Fruit fly (Drosophila melanogaster) whole organism, prepupa: ENCODE results near the gene CG33995.

Source experiments
- Blimp-1 ChIP-seq: fragments of 200-800 bp; sonication (Bioruptor generic); optimal IDR thresholded peaks from 3 replicates; lab custom pipeline; 2017; ENCODE audit warnings: missing biosample characterization, missing genetic modification characterization, mild to moderate bottlenecking, moderate library complexity, missing genetic modification reagents
- CG10669 ChIP-seq: fragments of 200-800 bp; sonication (Bioruptor generic); optimal IDR thresholded peaks from 3 replicates; lab custom pipeline; 2018; ENCODE audit warnings: missing biosample characterization, mild to moderate bottlenecking, missing genetic modification characterization, moderate library complexity
- CG11762 ChIP-seq: fragments of 200-800 bp; sonication (Bioruptor generic); optimal IDR thresholded peaks from 3 replicates; lab custom pipeline; 2016; ENCODE audit warnings: missing biosample characterization, missing genetic modification characterization; ENCODE audit not compliant: insufficient read depth
- CG11902 ChIP-seq: fragments of 200-800 bp; sonication (Bioruptor generic); optimal IDR thresholded peaks from 3 replicates; lab custom pipeline; 2016; ENCODE audit warnings: missing biosample characterization, missing genetic modification characterization
- CG1621 ChIP-seq: fragments of 200-800 bp; sonication (Bioruptor generic); optimal IDR thresholded peaks from 3 replicates; lab custom pipeline; 2018; ENCODE audit warnings: missing biosample characterization, mild to moderate bottlenecking, missing genetic modification characterization
- CG16779 ChIP-seq: fragments of 200-800 bp; sonication (Bioruptor generic); optimal IDR thresholded peaks from 3 replicates; lab custom pipeline; 2017; ENCODE audit warnings: missing biosample characterization, mild to moderate bottlenecking, missing genetic modification characterization
- CG3032 ChIP-seq: fragments of 200-800 bp; optimal IDR thresholded peaks from 2 replicates; lab custom pipeline; 2019; ENCODE audit warnings: missing biosample characterization, mild to moderate bottlenecking, missing genetic modification characterization, moderate library complexity
- CG31627 ChIP-seq: fragments of 200-800 bp; sonication (Bioruptor generic); optimal IDR thresholded peaks from 3 replicates; lab custom pipeline; 2016; ENCODE audit warnings: missing biosample characterization, missing genetic modification characterization
- CG32006 ChIP-seq: fragments of 200-800 bp; sonication (Bioruptor generic); optimal IDR thresholded peaks from 3 replicates; lab custom pipeline; 2017; ENCODE audit warnings: missing biosample characterization, mild to moderate bottlenecking, missing genetic modification characterization
- CG34406 ChIP-seq: fragments of 200-800 bp; sonication (Bioruptor generic); optimal IDR thresholded peaks from 3 replicates; lab custom pipeline; 2016; ENCODE audit warnings: missing biosample characterization, missing genetic modification characterization
- CG3919 ChIP-seq: fragments of 200-800 bp; sonication (Bioruptor generic); optimal IDR thresholded peaks from 3 replicates; lab custom pipeline; 2016; ENCODE audit warnings: missing biosample characterization, missing genetic modification characterization
- CG4318 ChIP-seq: fragments of 200-800 bp; sonication (Bioruptor generic); optimal IDR thresholded peaks from 3 replicates; lab custom pipeline; 2017; ENCODE audit warnings: missing biosample characterization, mild to moderate bottlenecking, missing genetic modification characterization
- CG6276 ChIP-seq: fragments of 200-800 bp; sonication (Bioruptor generic); optimal IDR thresholded peaks from 2 replicates; lab custom pipeline; 2017; ENCODE audit warnings: missing biosample characterization, mild to moderate bottlenecking, missing genetic modification characterization
- CG6792 ChIP-seq: fragments of 200-800 bp; sonication (Bioruptor generic); optimal IDR thresholded peaks from 3 replicates; lab custom pipeline; 2016; ENCODE audit warnings: missing biosample characterization, missing genetic modification characterization
- CG6808 ChIP-seq: fragments of 200-800 bp; sonication (Bioruptor generic); optimal IDR thresholded peaks from 3 replicates; lab custom pipeline; 2017; ENCODE audit warnings: missing biosample characterization, missing genetic modification characterization, mild to moderate bottlenecking, moderate library complexity, missing genetic modification reagents
- CG6854 ChIP-seq: fragments of 200-800 bp; sonication (Bioruptor generic); optimal IDR thresholded peaks from 2 replicates; lab custom pipeline; 2017; ENCODE audit warnings: missing biosample characterization, mild to moderate bottlenecking, missing genetic modification characterization
- CG7368 ChIP-seq: fragments of 200-800 bp; sonication (Bioruptor generic); optimal IDR thresholded peaks from 3 replicates; lab custom pipeline; 2016; ENCODE audit warnings: missing biosample characterization, missing genetic modification characterization
- CG8119 ChIP-seq: fragments of 200-800 bp; sonication (Bioruptor generic); IDR thresholded peaks from 3 replicates; pipeline ENCODE4 v1.3.6; 2022; ENCODE audit warnings: missing biosample characterization, missing genetic modification characterization
- CG8319 ChIP-seq: fragments of 200-800 bp; sonication (Bioruptor generic); optimal IDR thresholded peaks from 3 replicates; lab custom pipeline; 2016; ENCODE audit warnings: missing biosample characterization, missing genetic modification characterization
- CG9139 ChIP-seq: fragments of 200-800 bp; sonication (Bioruptor generic); optimal IDR thresholded peaks from 3 replicates; lab custom pipeline; 2017; ENCODE audit warnings: missing biosample characterization, mild to moderate bottlenecking, missing genetic modification characterization
- Eip75B ChIP-seq: fragments of 200-800 bp; sonication (Bioruptor generic); optimal IDR thresholded peaks from 3 replicates; lab custom pipeline; 2016; ENCODE audit warnings: missing biosample characterization, missing genetic modification characterization
- Eip93F ChIP-seq: fragments of 200-800 bp; sonication (Bioruptor generic); optimal IDR thresholded peaks from 2 replicates; lab custom pipeline; 2016; ENCODE audit warnings: missing biosample characterization, mild to moderate bottlenecking, missing genetic modification characterization
- Ets21C ChIP-seq: fragments of 200-800 bp; sonication (Bioruptor generic); optimal IDR thresholded peaks from 3 replicates; lab custom pipeline; 2016; ENCODE audit warnings: missing biosample characterization, missing genetic modification characterization
- Ets96B ChIP-seq: fragments of 200-800 bp; optimal IDR thresholded peaks from 2 replicates; lab custom pipeline; 2019; ENCODE audit warnings: missing biosample characterization, mild to moderate bottlenecking, missing genetic modification characterization, moderate library complexity
- Hr38 ChIP-seq: sonication (Bioruptor generic); optimal IDR thresholded peaks from 2 replicates; lab custom pipeline; 2016; ENCODE audit warnings: missing biosample characterization, missing genetic modification characterization
- Hr39 ChIP-seq: fragments of 200-800 bp; sonication (Bioruptor generic); optimal IDR thresholded peaks from 2 replicates; lab custom pipeline; 2016; ENCODE audit warnings: missing biosample characterization, missing genetic modification characterization
- Lpt ChIP-seq: fragments of 200-800 bp; sonication (Bioruptor generic); optimal IDR thresholded peaks from 3 replicates; lab custom pipeline; 2016; ENCODE audit warnings: missing biosample characterization, missing genetic modification characterization
- Met ChIP-seq: fragments of 200-800 bp; sonication (Bioruptor generic); optimal IDR thresholded peaks from 3 replicates; lab custom pipeline; 2016; ENCODE audit warnings: missing biosample characterization, missing genetic modification characterization
- OdsH ChIP-seq: fragments of 200-800 bp; sonication (Bioruptor generic); optimal IDR thresholded peaks from 3 replicates; lab custom pipeline; 2016; ENCODE audit warnings: missing biosample characterization, missing genetic modification characterization
- Smox ChIP-seq: fragments of 200-800 bp; sonication (Bioruptor generic); optimal IDR thresholded peaks from 3 replicates; lab custom pipeline; 2016; ENCODE audit warnings: missing biosample characterization, missing genetic modification characterization
- Sox102F ChIP-seq: fragments of 200-800 bp; sonication (Bioruptor generic); optimal IDR thresholded peaks from 2 replicates; lab custom pipeline; 2016; ENCODE audit warnings: missing biosample characterization, mild to moderate bottlenecking, missing genetic modification characterization
- Sox14 ChIP-seq: fragments of 200-800 bp; sonication (Bioruptor generic); optimal IDR thresholded peaks from 3 replicates; lab custom pipeline; 2016; ENCODE audit warnings: missing biosample characterization, missing genetic modification characterization
- Sox15 ChIP-seq: fragments of 200-800 bp; sonication (Bioruptor generic); optimal IDR thresholded peaks from 3 replicates; lab custom pipeline; 2016; ENCODE audit warnings: missing biosample characterization, missing genetic modification characterization
- achi ChIP-seq: fragments of 200-800 bp; sonication (Bioruptor generic); optimal IDR thresholded peaks from 3 replicates; lab custom pipeline; 2016; ENCODE audit warnings: missing biosample characterization, missing genetic modification characterization
- acj6 ChIP-seq: fragments of 200-800 bp; sonication (Bioruptor generic); optimal IDR thresholded peaks from 3 replicates; lab custom pipeline; 2016; ENCODE audit warnings: missing biosample characterization, missing genetic modification characterization
- cyc ChIP-seq: fragments of 200-800 bp; sonication (Bioruptor generic); optimal IDR thresholded peaks from 3 replicates; lab custom pipeline; 2016; ENCODE audit warnings: missing biosample characterization, missing genetic modification characterization
- dsx ChIP-seq: fragments of 200-800 bp; optimal IDR thresholded peaks from 3 replicates; lab custom pipeline; 2019; ENCODE audit warnings: missing biosample characterization, mild to moderate bottlenecking, missing genetic modification characterization, moderate library complexity; ENCODE audit not compliant: poor library complexity, severe bottlenecking
- eg ChIP-seq: fragments of 200-800 bp; sonication (Bioruptor generic); IDR thresholded peaks from 3 replicates; pipeline ENCODE4 v1.3.6; 2022; ENCODE audit warnings: missing biosample characterization, missing genetic modification characterization
- esn ChIP-seq: fragments of 200-800 bp; sonication (Bioruptor generic); optimal IDR thresholded peaks from 2 replicates; lab custom pipeline; 2016; ENCODE audit warnings: missing biosample characterization, mild to moderate bottlenecking, missing genetic modification characterization, moderate library complexity
- fd59A ChIP-seq: fragments of 200-800 bp; sonication (Bioruptor generic); optimal IDR thresholded peaks from 2 replicates; lab custom pipeline; 2017; ENCODE audit warnings: missing biosample characterization, mild to moderate bottlenecking, missing genetic modification characterization, missing genetic modification reagents
- fkh ChIP-seq: fragments of 200-800 bp; sonication (Bioruptor generic); optimal IDR thresholded peaks from 3 replicates; lab custom pipeline; 2017; ENCODE audit warnings: missing biosample characterization, mild to moderate bottlenecking, missing genetic modification characterization, moderate library complexity
- net ChIP-seq: fragments of 200-800 bp; sonication (Bioruptor generic); optimal IDR thresholded peaks from 3 replicates; lab custom pipeline; 2016; ENCODE audit warnings: missing biosample characterization, missing genetic modification characterization
- pdm3 ChIP-seq: fragments of 200-800 bp; sonication (Bioruptor generic); optimal IDR thresholded peaks from 3 replicates; lab custom pipeline; 2016; ENCODE audit warnings: missing biosample characterization, missing genetic modification characterization
- spab ChIP-seq: fragments of 200-800 bp; sonication (Bioruptor generic); optimal IDR thresholded peaks from 2 replicates; lab custom pipeline; 2017; ENCODE audit warnings: missing biosample characterization, mild to moderate bottlenecking, missing genetic modification characterization, missing genetic modification reagents
- ss ChIP-seq, 2 experiments: fragments of 200-800 bp; sonication (Bioruptor generic); optimal IDR thresholded peaks; 2 replicates in 1 of 2; 3 replicates in 1 of 2; lab custom pipeline; 2017 to 2018; ENCODE audit warnings: mild to moderate bottlenecking in 2 of 2, missing biosample characterization in 2 of 2, missing genetic modification characterization in 2 of 2, moderate library complexity in 1 of 2
- topi ChIP-seq: fragments of 200-800 bp; sonication (Bioruptor generic); optimal IDR thresholded peaks from 3 replicates; lab custom pipeline; 2016; ENCODE audit warnings: missing biosample characterization, missing genetic modification characterization
- vri ChIP-seq: fragments of 200-800 bp; sonication (Bioruptor generic); optimal IDR thresholded peaks from 3 replicates; lab custom pipeline; 2016; ENCODE audit warnings: missing biosample characterization, mild to moderate bottlenecking, missing genetic modification characterization

The CG33995 gene

dm6 chr2L:5043495-5044146 lies 551 bp downstream of the CG33995 start (continued):
- TF ChIP-seq CG3919 (peak; percentile 69), CG11762 (GFP tag; lab: Kevin White, UChicago) (peak; percentile 30), CG8119 (GFP tag; lab: Robert Waterston, UW) (peak; percentile 74), topi (GFP tag; lab: Kevin White, UChicago) (peak; percentile 62), OdsH (GFP tag; lab: Kevin White, UChicago) (peak; percentile 85), esn (peak; percentile 70), CG6276 (GFP tag; lab: Kevin White, UChicago) (peak; percentile 72), pdm3 (GFP tag; lab: Kevin White, UChicago) (peak; percentile 80), CG6792 (GFP tag; lab: Kevin White, UChicago) (peak; percentile 53), achi (peak; percentile 72), Sox15 (GFP tag; lab: Kevin White, UChicago) (peak; percentile 30), CG16779 (tag; lab: Kevin White, UChicago) (peak; percentile 63), Blimp-1 (GFP tag; lab: Kevin White, UChicago) (peak; percentile 48), CG34406 (GFP tag; lab: Kevin White, UChicago) (peak; percentile 56), Hr39 (GFP tag; lab: Kevin White, UChicago) (peak; percentile 72), Met (GFP tag; lab: Kevin White, UChicago) (peak; percentile 50), cyc (GFP tag; lab: Kevin White, UChicago) (peak; percentile 56), CG31627 (GFP tag; lab: Kevin White, UChicago) (peak; percentile 73), net (GFP tag; lab: Kevin White, UChicago) (peak; percentile 68), ss (GFP tag; optimal IDR thresholded peaks at IDR 0.05; lab: Kevin White, UChicago) (peak; percentile 25 to 27), CG7368 (peak; percentile 52), CG8319 (GFP tag; lab: Kevin White, UChicago) (peak; percentile 28), Smox (GFP tag; lab: Kevin White, UChicago) (peak; percentile 61), CG9139 (GFP tag; lab: Kevin White, UChicago) (no peak), Ets21C (GFP tag; lab: Kevin White, UChicago) (peak; percentile 62), Ets96B (peak; percentile 57), Hr38 (GFP tag; lab: Kevin White, UChicago) (no peak), acj6 (peak; percentile 77), Sox14 (GFP tag; lab: Kevin White, UChicago) (peak; percentile 61), eg (GFP tag; lab: Robert Waterston, UW) (peak; percentile 84), CG32006 (GFP tag; lab: Kevin White, UChicago) (peak; percentile 87), fd59A (GFP tag; lab: Kevin White, UChicago) (peak; percentile 8), Eip93F (peak; percentile 10), Eip75B (GFP tag; lab: Kevin White, UChicago) (peak; percentile 53), CG6854 (no peak), CG1621 (peak; percentile 49), spab (GFP tag; lab: Kevin White, UChicago) (peak; percentile 50), CG10669 (peak; percentile 66)

- no peak for TF ChIP-seq CG11902 (GFP tag; lab: Kevin White, UChicago)
- TF ChIP-seq Eip93F, result no peak
- TF ChIP-seq eg (GFP tag; lab: Robert Waterston, UW), result peak; percentile 14; the same call in 1 of the 3 replicates
- no peak for TF ChIP-seq Hr38 (GFP tag; lab: Kevin White, UChicago)
- TF ChIP-seq CG34406 (GFP tag; lab: Kevin White, UChicago), result no peak
- no peak for TF ChIP-seq Met (GFP tag; lab: Kevin White, UChicago)
- TF ChIP-seq Hr39 (GFP tag; lab: Kevin White, UChicago), result no peak
- no peak for TF ChIP-seq Ets21C (GFP tag; lab: Kevin White, UChicago)
- TF ChIP-seq CG8119 (GFP tag; lab: Robert Waterston, UW), result no peak
- TF ChIP-seq CG4318 (GFP tag; lab: Kevin White, UChicago), result no peak
- TF ChIP-seq CG7368, result no peak
- TF ChIP-seq Sox102F (GFP tag; lab: Kevin White, UChicago), result no peak
- no peak for TF ChIP-seq cyc (GFP tag; lab: Kevin White, UChicago)
- no peak for TF ChIP-seq vri
- TF ChIP-seq CG3032, result no peak
- no peak for TF ChIP-seq CG3919
- TF ChIP-seq Eip75B (GFP tag; lab: Kevin White, UChicago), result no peak
- TF ChIP-seq fkh (GFP tag; lab: Kevin White, UChicago), result peak; percentile 48
- TF ChIP-seq acj6, result no peak
- TF ChIP-seq Lpt (GFP tag; lab: Kevin White, UChicago), result no peak
- TF ChIP-seq CG6808 (GFP tag; lab: Kevin White, UChicago), result no peak
- no peak for TF ChIP-seq dsx (GFP tag; lab: Kevin White, UChicago)
- TF ChIP-seq CG32006 (GFP tag; lab: Kevin White, UChicago), result no peak
Observed at dm6 chr2L:5044361-5044891, 1.4 kb downstream of the CG33995 start, which contains the start of gene CG31650. Gene CG31650, minus strand, starts transcription at chr2L:5044712.
